Fruit fly (Drosophila melanogaster): ENCODE measurements around the gene CG32374.

The CG32374 gene

dm6 chr3L:7510414-7511384 is 30.3 kb downstream of the CG32374 start, which contains the start of gene CG7546 (continued):
- TF ChIP-seq onecut (GFP tag; IDR thresholded peaks at IDR 0.05) (no peak), CG31224 (GFP tag; IDR thresholded peaks at IDR 0.05) (no peak), chif (GFP tag; optimal IDR thresholded peaks at IDR 0.05) (no peak), twi (tag; optimal IDR thresholded peaks at IDR 0.05) (peak; percentile 29), ham (GFP tag; IDR thresholded peaks at IDR 0.05) (no peak), tup (GFP tag; optimal IDR thresholded peaks at IDR 0.05) (no peak), HLH4C (GFP tag; IDR thresholded peaks at IDR 0.05; ENCODE audit: partially characterized antibody) (0 out of 3 replicates have a peak, but pooled peaks have one; percentile 27), CG11560 (tag; IDR thresholded peaks at IDR 0.05) (no peak), CG8478 (optimal IDR thresholded peaks at IDR 0.05) (no peak), CG14965 (GFP tag; optimal IDR thresholded peaks at IDR 0.05; ENCODE audit: borderline replicate concordance) (no peak), rib (GFP tag; IDR thresholded peaks at IDR 0.05) (peak; percentile 63), CG2199 (GFP tag; IDR thresholded peaks at IDR 0.05) (no peak), CG8924 (tag; optimal IDR thresholded peaks at IDR 0.05) (peak; percentile 41), CG10565 (GFP tag; optimal IDR thresholded peaks at IDR 0.05) (no peak), tll (GFP tag; optimal IDR thresholded peaks at IDR 0.05) (no peak), gfzf (GFP tag; optimal IDR thresholded peaks at IDR 0.05) (peak; percentile 76), Hand (GFP tag; optimal IDR thresholded peaks at IDR 0.05) (no peak), abd-A (tag; optimal IDR thresholded peaks at IDR 0.05) (no peak), crp (GFP tag; optimal IDR thresholded peaks at IDR 0.05) (no peak), mirr (GFP tag; optimal IDR thresholded peaks at IDR 0.05) (no peak), Nf-YC (tag; optimal IDR thresholded peaks at IDR 0.05) (peak; percentile 22), ssp (GFP tag; IDR thresholded peaks at IDR 0.05) (no peak), wdn (GFP tag; IDR thresholded peaks at IDR 0.05) (no peak), fd96Cb (tag; optimal IDR thresholded peaks at IDR 0.05) (peak; percentile 15), ERR (GFP tag; optimal IDR thresholded peaks at IDR 0.05) (no peak), CG32767 (GFP tag; IDR thresholded peaks at IDR 0.05) (no peak), jing (GFP tag; optimal IDR thresholded peaks at IDR 0.05) (no peak), nom (GFP tag; optimal IDR thresholded peaks at IDR 0.05) (no peak), CG10959 (GFP tag; IDR thresholded peaks at IDR 0.05) (no peak), CG17912 (GFP tag; optimal IDR thresholded peaks at IDR 0.05) (no peak), CG11723 (GFP tag; optimal IDR thresholded peaks at IDR 0.05) (no peak), oc (tag; optimal IDR thresholded peaks at IDR 0.05) (no peak), Ptx1 (GFP tag; IDR thresholded peaks at IDR 0.05) (peak; percentile 44; the same call in 1 of the 2 replicates), caup (GFP tag; optimal IDR thresholded peaks at IDR 0.05; ENCODE audit: severe bottlenecking) (no peak), sim (GFP tag; IDR thresholded peaks at IDR 0.05) (no peak), maf-S (GFP tag; optimal IDR thresholded peaks at IDR 0.05) (no peak), CG7928 (GFP tag; optimal IDR thresholded peaks at IDR 0.05) (no peak), CG1647 (GFP tag; optimal IDR thresholded peaks at IDR 0.05) (no peak), CG6175 (GFP tag; IDR thresholded peaks at IDR 0.05) (no peak), schlank (tag; optimal IDR thresholded peaks at IDR 0.05) (no peak), CG4730 (GFP tag; IDR thresholded peaks at IDR 0.05) (no peak), lilli (GFP tag; optimal IDR thresholded peaks at IDR 0.05) (peak; percentile 31), pb (GFP tag; optimal IDR thresholded peaks at IDR 0.05) (no peak), lov (optimal IDR thresholded peaks at IDR 0.05) (no peak), lov (GFP tag; IDR thresholded peaks at IDR 0.05) (no peak), CG13424 (tag; optimal IDR thresholded peaks at IDR 0.05) (peak; percentile 66), hbn (GFP tag; IDR thresholded peaks at IDR 0.05; ENCODE audit: partially characterized antibody) (no peak), Camta (GFP tag; optimal IDR thresholded peaks at IDR 0.05) (no peak), ttk (GFP tag; IDR thresholded peaks at IDR 0.05) (no peak)

Measured in whole organism, embryonic.